Fruit fly (Drosophila melanogaster) whole organism, embryonic: ENCODE results near the gene Nepl4.
A peak's percentile ranks its signal among the peaks of the same experiment; 100 is the strongest.

Experiments used
- ATbp ChIP-seq: fragments of 200-800 bp; sonication (Bioruptor generic); optimal IDR thresholded peaks from 2 replicates; lab custom pipeline; 2017; ENCODE audit warnings: missing biosample characterization, mild to moderate bottlenecking, missing genetic modification characterization, missing genetic modification reagents
- Asciz ChIP-seq: fragments of 200-800 bp; sonication (Bioruptor generic); optimal IDR thresholded peaks from 2 replicates; lab custom pipeline; 2017; ENCODE audit warnings: missing biosample characterization, mild to moderate bottlenecking, missing genetic modification characterization, missing genetic modification reagents
- BtbVII ChIP-seq: fragments of 200-800 bp; sonication (Bioruptor generic); optimal IDR thresholded peaks from 3 replicates; lab custom pipeline; 2017; ENCODE audit warnings: missing biosample characterization, mild to moderate bottlenecking, missing genetic modification characterization
- CG10209 ChIP-seq: fragments of 200-800 bp; sonication (Bioruptor generic); optimal IDR thresholded peaks from 3 replicates; lab custom pipeline; 2017; ENCODE audit warnings: missing biosample characterization, mild to moderate bottlenecking, missing genetic modification characterization, missing genetic modification reagents
- CG10543 ChIP-seq: fragments of 200-800 bp; sonication (Bioruptor generic); optimal IDR thresholded peaks from 3 replicates; lab custom pipeline; 2017; ENCODE audit warnings: missing biosample characterization, mild to moderate bottlenecking, missing genetic modification characterization, moderate library complexity
- CG11093 ChIP-seq: fragments of 200-800 bp; sonication (Bioruptor generic); IDR thresholded peaks from 3 replicates; pipeline ENCODE4 v1.3.6; 2022; ENCODE audit warnings: missing biosample characterization, missing genetic modification characterization
- CG11560 ChIP-seq: fragments of 200-800 bp; sonication (Bioruptor generic); IDR thresholded peaks from 3 replicates; pipeline ENCODE4 v1.3.6; 2022; ENCODE audit warnings: missing biosample characterization, missing genetic modification characterization
- CG12104 ChIP-seq: fragments of 200-800 bp; sonication (Bioruptor generic); optimal IDR thresholded peaks from 3 replicates; lab custom pipeline; 2016; ENCODE audit warnings: missing biosample characterization, missing genetic modification characterization
- CG12219 ChIP-seq: fragments of 200-800 bp; sonication (Bioruptor generic); optimal IDR thresholded peaks from 3 replicates; lab custom pipeline; 2018; ENCODE audit warnings: missing biosample characterization, mild to moderate bottlenecking, missing genetic modification characterization
- CG12769 ChIP-seq: fragments of 200-800 bp; sonication (Bioruptor generic); optimal IDR thresholded peaks from 2 replicates; lab custom pipeline; 2019; ENCODE audit warnings: missing biosample characterization, mild to moderate bottlenecking, missing genetic modification characterization, moderate library complexity
- CG13287 ChIP-seq: fragments of 200-800 bp; sonication (Bioruptor generic); IDR thresholded peaks from 2 replicates; pipeline ENCODE4 v1.3.6; 2022; ENCODE audit warnings: missing biosample characterization, missing genetic modification characterization; ENCODE audit not compliant: partially characterized antibody
- CG14014 ChIP-seq: fragments of 200-800 bp; sonication (Bioruptor generic); IDR thresholded peaks from 2 replicates; pipeline ENCODE4 v1.3.6; 2022; ENCODE audit warnings: missing biosample characterization, missing genetic modification characterization
- CG16779 ChIP-seq: fragments of 200-800 bp; sonication (Bioruptor generic); IDR thresholded peaks from 2 replicates; pipeline ENCODE4 v1.3.6; 2022; ENCODE audit warnings: missing biosample characterization, missing genetic modification characterization
- CG2202 ChIP-seq: fragments of 200-800 bp; sonication (Bioruptor generic); optimal IDR thresholded peaks from 2 replicates; lab custom pipeline; 2018; ENCODE audit warnings: missing biosample characterization, mild to moderate bottlenecking, missing genetic modification characterization
- CG32772 ChIP-seq: fragments of 200-800 bp; sonication (Bioruptor generic); IDR thresholded peaks from 2 replicates; pipeline ENCODE4 v1.3.6; 2022; ENCODE audit warnings: missing biosample characterization, missing genetic modification characterization
- CG33557 ChIP-seq: fragments of 200-800 bp; sonication (Bioruptor generic); optimal IDR thresholded peaks from 2 replicates; lab custom pipeline; 2019; ENCODE audit warnings: missing biosample characterization, mild to moderate bottlenecking, missing genetic modification characterization, moderate library complexity
- CG4360 ChIP-seq: fragments of 200-800 bp; sonication (Bioruptor generic); IDR thresholded peaks from 2 replicates; pipeline ENCODE4 v1.3.6; 2022; ENCODE audit warnings: missing biosample characterization, missing genetic modification characterization
- CG4424 ChIP-seq: fragments of 200-800 bp; sonication (Bioruptor generic); optimal IDR thresholded peaks from 3 replicates; lab custom pipeline; 2016; ENCODE audit warnings: missing biosample characterization, missing genetic modification characterization
- CG4730 ChIP-seq: fragments of 200-800 bp; sonication (Bioruptor generic); IDR thresholded peaks from 2 replicates; pipeline ENCODE4 v1.3.6; 2022; ENCODE audit warnings: missing biosample characterization, missing genetic modification characterization
- CG5953 ChIP-seq: fragments of 200-800 bp; sonication (Bioruptor generic); IDR thresholded peaks from 2 replicates; pipeline ENCODE4 v1.3.6; 2022; ENCODE audit warnings: missing biosample characterization, missing genetic modification characterization
- CG6765 ChIP-seq: fragments of 200-800 bp; sonication (Bioruptor generic); optimal IDR thresholded peaks from 3 replicates; lab custom pipeline; 2017; ENCODE audit warnings: missing biosample characterization, mild to moderate bottlenecking, missing genetic modification characterization
- CG7372 ChIP-seq: fragments of 200-800 bp; sonication (Bioruptor generic); IDR thresholded peaks from 2 replicates; pipeline ENCODE4 v1.3.6; 2022; ENCODE audit warnings: missing biosample characterization, missing genetic modification characterization
- CG9215 ChIP-seq: fragments of 200-800 bp; sonication (Bioruptor generic); IDR thresholded peaks from 2 replicates; pipeline ENCODE4 v1.3.6; 2022; ENCODE audit warnings: missing biosample characterization, missing genetic modification characterization
- CTCF ChIP-seq: fragments of 200-800 bp; sonication (Bioruptor generic); optimal IDR thresholded peaks from 2 replicates; lab custom pipeline; 2017; ENCODE audit warnings: missing biosample characterization, mild to moderate bottlenecking, missing genetic modification characterization, moderate library complexity
- Dek ChIP-seq: fragments of 200-800 bp; sonication (Bioruptor generic); optimal IDR thresholded peaks from 3 replicates; lab custom pipeline; 2019; ENCODE audit warnings: missing biosample characterization, mild to moderate bottlenecking, missing genetic modification characterization, moderate library complexity
- Elba2 ChIP-seq: fragments of 200-800 bp; sonication (Bioruptor generic); optimal IDR thresholded peaks from 3 replicates; lab custom pipeline; 2016; ENCODE audit warnings: missing biosample characterization, missing genetic modification characterization
- Ets65A ChIP-seq: fragments of 200-800 bp; sonication (Bioruptor generic); peaks from one replicate; lab custom pipeline; 2016; ENCODE audit warnings: missing biosample characterization, missing genetic modification characterization
- Nf-YA ChIP-seq: fragments of 200-800 bp; sonication (Bioruptor generic); IDR thresholded peaks from 2 replicates; pipeline ENCODE4 v1.3.6; 2022; ENCODE audit warnings: missing biosample characterization, missing genetic modification characterization
- Nf-YC ChIP-seq: fragments of 200-800 bp; optimal IDR thresholded peaks from 3 replicates; lab custom pipeline; 2019; ENCODE audit warnings: missing biosample characterization, mild to moderate bottlenecking, missing genetic modification characterization, moderate library complexity
- Optix ChIP-seq: fragments of 200-800 bp; sonication (Bioruptor generic); IDR thresholded peaks from 3 replicates; pipeline ENCODE4 v1.3.6; 2022; ENCODE audit warnings: missing biosample characterization, missing genetic modification characterization
- Ravus ChIP-seq: fragments of 200-800 bp; sonication (Bioruptor generic); IDR thresholded peaks from 2 replicates; pipeline ENCODE4 v1.3.6; 2022; ENCODE audit warnings: missing biosample characterization, missing genetic modification characterization
- Sry-δ ChIP-seq: fragments of 200-800 bp; sonication (Bioruptor generic); optimal IDR thresholded peaks from 2 replicates; lab custom pipeline; 2016; ENCODE audit warnings: missing biosample characterization, missing genetic modification characterization
- Ssrp ChIP-seq: fragments of 200-800 bp; sonication (Bioruptor generic); optimal IDR thresholded peaks from 2 replicates; lab custom pipeline; 2018; ENCODE audit warnings: missing biosample characterization, mild to moderate bottlenecking, missing genetic modification characterization, moderate library complexity
- Taf1 ChIP-seq: fragments of 200-800 bp; sonication (Bioruptor generic); IDR thresholded peaks from 2 replicates; pipeline ENCODE4 v1.3.6; 2022; ENCODE audit warnings: missing biosample characterization, missing genetic modification characterization
- Trl ChIP-seq, 3 experiments: fragments of >200 bp in 2 of 3; fragments of 200-800 bp in 1 of 3; sonication (Bioruptor generic) in 1 of 3; optimal IDR thresholded peaks; 2 replicates in 1 of 3; 3 replicates in 2 of 3; lab custom pipeline; 2016 to 2017; ENCODE audit warnings: missing biosample characterization in 1 of 3, missing genetic modification characterization in 1 of 3
- ase ChIP-seq: fragments of 200-800 bp; sonication (Bioruptor generic); IDR thresholded peaks from 3 replicates; pipeline ENCODE4 v1.3.6; 2022; ENCODE audit warnings: missing biosample characterization, missing genetic modification characterization
- ash1 ChIP-seq: fragments of 200-800 bp; sonication (Bioruptor generic); optimal IDR thresholded peaks from 2 replicates; lab custom pipeline; 2018; ENCODE audit warnings: missing biosample characterization, mild to moderate bottlenecking, missing genetic modification characterization
- bowl ChIP-seq: fragments of 200-800 bp; sonication (Bioruptor generic); IDR thresholded peaks from 2 replicates; pipeline ENCODE4 v1.3.6; 2022; ENCODE audit warnings: missing biosample characterization, missing genetic modification characterization
- br ChIP-seq: fragments of >200 bp; optimal IDR thresholded peaks from 2 replicates; lab custom pipeline; 2017
- cas ChIP-seq: fragments of 200-800 bp; sonication (Bioruptor generic); IDR thresholded peaks from 2 replicates; pipeline ENCODE4 v1.3.6; 2022; ENCODE audit warnings: missing biosample characterization, missing genetic modification characterization
- chn ChIP-seq: fragments of 200-800 bp; sonication (Bioruptor generic); optimal IDR thresholded peaks from 2 replicates; lab custom pipeline; 2016; ENCODE audit warnings: missing biosample characterization, missing genetic modification characterization
- fd102C ChIP-seq: fragments of 200-800 bp; sonication (Bioruptor generic); optimal IDR thresholded peaks from 2 replicates; lab custom pipeline; 2018; ENCODE audit warnings: missing biosample characterization, mild to moderate bottlenecking, missing genetic modification characterization, moderate library complexity
- grau ChIP-seq: fragments of 200-800 bp; optimal IDR thresholded peaks from 3 replicates; lab custom pipeline; 2019; ENCODE audit warnings: missing biosample characterization, mild to moderate bottlenecking, missing genetic modification characterization, moderate library complexity
- grn ChIP-seq: fragments of 200-800 bp; sonication (Bioruptor generic); optimal IDR thresholded peaks from 3 replicates; lab custom pipeline; 2017; ENCODE audit warnings: missing biosample characterization, missing genetic modification characterization
- ham ChIP-seq: fragments of 200-800 bp; sonication (Bioruptor generic); IDR thresholded peaks from 2 replicates; pipeline ENCODE4 v1.3.6; 2022; ENCODE audit warnings: missing biosample characterization, missing genetic modification characterization
- ind ChIP-seq: fragments of 200-800 bp; sonication (Bioruptor generic); optimal IDR thresholded peaks from 3 replicates; lab custom pipeline; 2016; ENCODE audit warnings: missing biosample characterization, missing genetic modification characterization
- inv ChIP-seq: fragments of 200-800 bp; sonication (Bioruptor generic); IDR thresholded peaks from 2 replicates; pipeline ENCODE4 v1.3.6; 2022; ENCODE audit warnings: missing biosample characterization, missing genetic modification characterization; ENCODE audit not compliant: partially characterized antibody
- maf-S ChIP-seq: fragments of 200-800 bp; sonication (Bioruptor generic); optimal IDR thresholded peaks from 2 replicates; lab custom pipeline; 2016; ENCODE audit warnings: missing biosample characterization, missing genetic modification characterization
- nom ChIP-seq: fragments of 200-800 bp; sonication (Bioruptor generic); optimal IDR thresholded peaks from 2 replicates; lab custom pipeline; 2017; ENCODE audit warnings: missing biosample characterization, missing genetic modification characterization, mild to moderate bottlenecking, moderate library complexity, missing genetic modification reagents
- pnt ChIP-seq: fragments of 200-800 bp; sonication (Bioruptor generic); optimal IDR thresholded peaks from 3 replicates; lab custom pipeline; 2016; ENCODE audit warnings: missing biosample characterization, missing genetic modification characterization
- sc ChIP-seq, 3 experiments: fragments of >200 bp in 2 of 3; fragments of 200-800 bp in 1 of 3; sonication (Bioruptor generic) in 1 of 3; optimal IDR thresholded peaks; 2 replicates in 2 of 3; 3 replicates in 1 of 3; lab custom pipeline; 2017; ENCODE audit warnings: mild to moderate bottlenecking in 1 of 3, missing biosample characterization in 1 of 3, missing genetic modification characterization in 1 of 3, missing genetic modification reagents in 1 of 3

Nepl4 gene

dm6 chr2L:6338367-6338975, 29.2 kb upstream of the Nepl4 start, which contains the start of the genes Pez and Cpr (continued):
- TF ChIP-seq CG33557 (GFP tag; lab: Kevin White, UChicago) = no peak
- peak; percentile 10 for TF ChIP-seq Nf-YC
- TF ChIP-seq cas (GFP tag; lab: Robert Waterston, UW) = no peak
- TF ChIP-seq CG9215 (GFP tag; lab: Robert Waterston, UW) = no peak
- 0 out of 3 replicates have a peak, but pooled peaks have one; percentile 19 for TF ChIP-seq Optix
- no peak for TF ChIP-seq pnt (GFP tag; lab: Kevin White, UChicago)
- TF ChIP-seq CG10209 (GFP tag; lab: Kevin White, UChicago) = peak; percentile 42
- TF ChIP-seq Taf1 (GFP tag; lab: Robert Waterston, UW) = peak; percentile 9; the same call in 1 of the 2 replicates
- peak; percentile 93 for TF ChIP-seq CG11560 (tag; lab: Robert Waterston, UW)
- TF ChIP-seq CG12769 (tag; lab: Kevin White, UChicago) = no peak
- TF ChIP-seq grn (GFP tag; lab: Kevin White, UChicago) = no peak
- peak; percentile 64; the same call in 1 of the 2 replicates for TF ChIP-seq CG14014 (GFP tag; lab: Robert Waterston, UW)
- TF ChIP-seq CG4424 = peak; percentile 41
- no peak for TF ChIP-seq sc (optimal IDR thresholded peaks at IDR 0.05; lab: Kevin White, UChicago)
- peak; percentile 5 for TF ChIP-seq sc (GFP tag; optimal IDR thresholded peaks at IDR 0.05; lab: Kevin White, UChicago)
- TF ChIP-seq BtbVII (GFP tag; lab: Kevin White, UChicago) = no peak
- TF ChIP-seq Trl (optimal IDR thresholded peaks at IDR 0.05; lab: Kevin White, UChicago) = no peak
- TF ChIP-seq Trl (GFP tag; optimal IDR thresholded peaks at IDR 0.05; lab: Kevin White, UChicago) = peak; percentile 26
- no peak for TF ChIP-seq CG12104 (GFP tag; lab: Kevin White, UChicago)
- no peak for TF ChIP-seq CG11093
- TF ChIP-seq ATbp (GFP tag; lab: Kevin White, UChicago) = no peak
- no peak for TF ChIP-seq Ssrp (tag; lab: Kevin White, UChicago)
- no peak for TF ChIP-seq br (lab: Kevin White, UChicago)
- TF ChIP-seq Sry-δ (GFP tag; lab: Kevin White, UChicago) = peak; percentile 55
- peak; percentile 22 for TF ChIP-seq CG6765 (GFP tag; lab: Kevin White, UChicago)
- no peak for TF ChIP-seq CG12219 (GFP tag; lab: Kevin White, UChicago)
- TF ChIP-seq ham = no peak
- TF ChIP-seq Ravus (GFP tag; lab: Robert Waterston, UW) = no peak
- TF ChIP-seq maf-S = no peak
- no peak for TF ChIP-seq Dek (tag; lab: Kevin White, UChicago)
- TF ChIP-seq CG32772 (GFP tag; lab: Robert Waterston, UW) = no peak
- no peak for TF ChIP-seq CG4360 (GFP tag; lab: Robert Waterston, UW)
- no peak for TF ChIP-seq Elba2
- TF ChIP-seq fd102C (GFP tag; lab: Kevin White, UChicago) = no peak
- no peak for TF ChIP-seq CG7372 (GFP tag; lab: Robert Waterston, UW)
- TF ChIP-seq Nf-YA = 0 out of 2 replicates have a peak, but pooled peaks have one; percentile 11
- TF ChIP-seq bowl = no peak
- TF ChIP-seq CG2202 (tag; lab: Kevin White, UChicago) = no peak
- TF ChIP-seq chn (GFP tag; lab: Kevin White, UChicago) = no peak
- TF ChIP-seq ase = 0 out of 3 replicates have a peak, but pooled peaks have one; percentile 10
- no peak for TF ChIP-seq CG10543 (GFP tag; lab: Kevin White, UChicago)
- no peak for TF ChIP-seq ash1 (GFP tag; lab: Kevin White, UChicago)
- TF ChIP-seq CG5953 (GFP tag; lab: Robert Waterston, UW) = no peak
- peak; percentile 68 for TF ChIP-seq inv
- TF ChIP-seq CG13287 = peak; percentile 81
- no peak for TF ChIP-seq nom (GFP tag; lab: Kevin White, UChicago)
- no peak for TF ChIP-seq CG16779 (GFP tag; lab: Robert Waterston, UW)
- TF ChIP-seq grau (tag; lab: Kevin White, UChicago) = no peak
- TF ChIP-seq CTCF = peak; percentile 96
- TF ChIP-seq CG4730 (GFP tag; lab: Robert Waterston, UW) = no peak
- TF ChIP-seq Asciz = no peak
- TF ChIP-seq Ets65A (GFP tag; lab: Kevin White, UChicago) = peak; percentile 85
- peak; percentile 37 for TF ChIP-seq ind (GFP tag; lab: Kevin White, UChicago)
